Worm (Caenorhabditis elegans) whole organism, dauer: ENCODE results near the gene wago-5.

Source experiments
- unc-62 ChIP-seq: sonication (generic microtip); optimal IDR thresholded peaks from 2 replicates; lab custom pipeline; 2017; ENCODE audit warnings: missing biosample characterization, missing genetic modification reagents, missing genetic modification characterization

The wago-5 gene

DNA sequence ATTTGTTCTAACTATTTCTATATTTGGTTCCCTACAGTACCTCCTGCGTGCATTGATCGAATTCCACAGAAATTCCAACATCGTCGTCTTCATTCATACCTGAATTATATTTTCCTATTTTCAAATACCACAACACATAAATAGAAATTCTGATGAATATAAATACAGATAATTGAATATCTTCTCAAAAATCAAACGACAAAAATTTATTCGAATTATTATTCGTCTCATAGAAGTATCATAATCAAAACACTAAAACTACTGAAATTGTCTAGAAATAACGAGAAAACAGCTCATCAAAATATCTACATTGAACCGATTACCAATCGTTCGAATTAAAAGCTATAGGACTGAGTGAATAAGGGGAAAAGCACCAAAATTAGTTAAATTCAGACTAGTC, 17.9 kb upstream of the wago-5 start, which contains the start of gene gtap-1:
gtap-1 (minus strand) TSS at position 101 of the 400 bp plus-strand sequence.
- no peak for TF ChIP-seq unc-62 (GFP tag; lab: Kevin White, UChicago)

DNA sequence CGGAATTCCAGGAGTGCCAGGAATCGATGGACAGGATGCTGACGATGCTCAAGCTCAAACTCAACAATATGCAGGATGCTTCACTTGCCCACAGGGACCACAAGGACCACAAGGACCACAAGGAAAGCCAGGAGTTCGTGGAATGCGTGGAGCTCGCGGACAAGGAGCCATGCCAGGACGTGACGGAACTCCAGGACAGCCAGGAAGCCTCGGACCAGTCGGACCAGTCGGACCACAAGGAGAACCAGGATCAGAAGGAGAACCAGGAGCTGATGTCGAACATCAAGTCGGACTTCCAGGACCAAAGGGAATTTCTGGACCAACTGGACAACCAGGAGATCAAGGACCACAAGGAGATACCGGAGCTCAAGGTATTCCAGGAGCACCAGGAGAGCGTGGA, 16.1 kb upstream of the wago-5 start:
- no peak for TF ChIP-seq unc-62 (GFP tag; lab: Kevin White, UChicago)

DNA sequence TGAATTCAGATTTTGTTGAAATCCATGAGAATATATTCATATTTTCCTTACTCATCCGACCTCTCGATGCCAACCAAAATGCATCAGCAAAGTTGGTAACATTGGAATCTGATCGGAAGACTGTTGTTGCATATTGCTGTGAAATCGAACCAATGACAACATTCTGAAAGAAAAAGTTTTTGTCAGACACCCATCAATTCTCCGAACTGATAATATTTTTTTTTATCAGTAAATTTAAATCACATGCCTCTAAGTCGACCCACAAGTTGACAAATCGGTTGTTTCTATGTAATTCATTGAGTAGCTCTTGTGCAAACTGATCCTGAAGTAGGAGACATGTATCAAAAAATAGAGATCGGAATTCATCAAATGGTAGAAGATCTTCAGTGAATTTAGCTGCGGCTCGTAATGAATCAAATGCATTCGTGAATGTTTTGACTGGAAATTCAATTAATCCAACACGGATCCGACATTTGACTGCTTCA, 14.7 kb upstream of the wago-5 start, which contains the start of gene col-74:
col-74 (plus strand) TSS at position 435 of the 485 bp plus-strand sequence.
- TF ChIP-seq unc-62 (GFP tag; lab: Kevin White, UChicago) = no peak

DNA sequence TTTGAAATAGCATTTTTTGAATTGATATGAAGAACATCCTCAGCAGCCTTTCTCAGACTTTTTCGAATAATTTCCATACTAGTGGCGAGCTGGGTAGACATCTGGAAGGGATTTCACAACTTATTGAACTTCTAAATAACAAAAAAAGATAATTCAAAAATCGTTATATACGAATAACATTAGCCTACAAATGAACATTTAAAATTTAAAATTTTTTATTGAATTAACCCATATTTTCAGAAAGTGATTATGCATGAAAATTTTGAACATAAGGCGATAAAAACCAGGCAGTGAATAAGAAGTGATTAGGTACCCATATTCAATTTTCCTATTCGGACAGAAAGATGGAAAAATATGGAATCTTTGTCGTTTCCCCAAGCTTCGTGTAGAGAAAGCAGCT, 13.2 kb upstream of the wago-5 start, which contains the start of gene ZK1248.11:
ZK1248.11 (minus strand) TSS at position 101 of the 400 bp plus-strand sequence.
- no peak for TF ChIP-seq unc-62 (GFP tag; lab: Kevin White, UChicago)

DNA sequence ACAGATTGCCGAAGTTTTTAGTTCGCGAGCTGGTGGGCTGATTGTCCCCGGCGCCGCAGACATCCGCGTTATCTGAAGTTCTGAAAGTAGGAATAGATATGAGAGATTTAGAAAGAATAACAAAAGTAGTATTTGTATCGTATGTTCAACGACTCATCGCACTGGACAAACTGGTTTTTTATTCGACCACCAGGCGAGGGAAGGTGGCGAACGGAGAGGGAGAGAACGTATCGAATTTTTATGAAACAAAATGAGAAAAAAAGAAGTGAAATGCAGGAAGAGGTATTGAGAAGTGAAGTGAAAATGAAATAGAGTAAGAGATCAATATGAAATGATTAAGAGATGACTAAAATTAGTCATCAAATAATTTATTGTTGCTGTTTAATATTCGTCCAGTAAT, 12.1 kb upstream of the wago-5 start, which contains the start of gene tbc-2:
tbc-2 (minus strand) TSS at position 80 of the 400 bp plus-strand sequence.
- no peak for TF ChIP-seq unc-62 (GFP tag; lab: Kevin White, UChicago)

DNA sequence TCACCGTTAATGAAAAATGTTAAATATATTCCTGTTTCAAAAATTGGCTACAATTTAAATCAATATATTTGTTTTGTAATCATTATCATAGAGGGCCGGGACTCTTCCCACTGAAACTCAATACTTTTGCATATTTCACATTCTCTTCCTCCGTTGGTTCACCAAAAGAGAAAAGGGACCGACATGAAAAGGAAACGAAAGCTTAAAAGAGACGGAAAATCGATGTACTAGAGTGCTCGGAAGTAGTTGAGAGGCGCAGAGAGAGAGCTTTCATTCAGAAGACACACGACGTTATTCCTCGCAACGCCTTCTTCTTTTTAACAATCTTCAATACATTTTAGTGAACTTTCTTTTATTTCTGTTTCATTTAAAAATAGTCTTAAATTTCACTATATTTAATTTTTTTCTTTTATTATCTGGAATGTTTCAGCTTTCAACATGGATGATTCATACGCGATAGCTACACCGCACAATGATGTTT, 5.0 kb upstream of the wago-5 start, which contains the start of gene ehs-1:
ehs-1 (plus strand) TSS at position 431 of the 481 bp plus-strand sequence.
- no peak for TF ChIP-seq unc-62 (GFP tag; lab: Kevin White, UChicago)

DNA sequence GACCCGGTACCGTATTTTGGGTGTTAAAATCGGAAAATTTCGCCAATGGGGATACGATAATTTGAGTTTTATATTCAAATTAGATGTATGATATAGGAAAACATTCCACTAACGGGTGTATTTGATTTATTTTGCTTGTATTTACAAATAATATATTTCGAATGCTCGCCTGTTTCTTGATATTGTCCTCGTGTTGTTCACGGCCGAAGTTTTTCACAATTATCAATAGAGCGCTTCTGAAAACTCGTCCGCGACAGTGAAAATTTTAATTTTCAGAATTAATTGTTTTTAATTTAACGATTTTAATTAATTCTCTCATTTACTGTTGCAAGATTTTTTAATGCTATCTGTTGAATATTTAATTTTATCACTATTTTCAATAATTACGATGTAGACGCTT, 4.4 kb upstream of the wago-5 start:
- no peak for TF ChIP-seq unc-62 (GFP tag; lab: Kevin White, UChicago)

DNA sequence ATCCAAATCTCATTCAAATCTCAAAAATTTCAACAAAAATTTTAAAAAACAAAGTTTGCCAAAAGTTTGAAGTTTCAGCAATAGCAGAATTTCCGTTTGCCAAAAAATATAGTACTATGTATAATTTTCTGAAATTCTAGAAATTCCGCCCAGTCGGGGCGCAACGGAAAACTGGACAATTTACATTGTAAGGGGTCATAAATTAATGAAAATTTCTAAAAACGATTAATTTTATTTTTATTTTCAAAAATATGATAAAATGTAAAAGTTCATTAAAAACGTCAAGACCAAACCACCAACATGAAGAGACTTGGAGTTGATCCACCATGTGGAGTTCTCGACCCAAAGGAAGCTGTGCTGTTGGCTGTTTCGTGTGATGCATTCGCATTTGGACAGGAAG, 3.0 kb upstream of the wago-5 start, which contains the start of gene ZK1248.4:
ZK1248.4 (plus strand) TSS at position 301 of the 400 bp plus-strand sequence.
- TF ChIP-seq unc-62 (GFP tag; lab: Kevin White, UChicago) = no peak

DNA sequence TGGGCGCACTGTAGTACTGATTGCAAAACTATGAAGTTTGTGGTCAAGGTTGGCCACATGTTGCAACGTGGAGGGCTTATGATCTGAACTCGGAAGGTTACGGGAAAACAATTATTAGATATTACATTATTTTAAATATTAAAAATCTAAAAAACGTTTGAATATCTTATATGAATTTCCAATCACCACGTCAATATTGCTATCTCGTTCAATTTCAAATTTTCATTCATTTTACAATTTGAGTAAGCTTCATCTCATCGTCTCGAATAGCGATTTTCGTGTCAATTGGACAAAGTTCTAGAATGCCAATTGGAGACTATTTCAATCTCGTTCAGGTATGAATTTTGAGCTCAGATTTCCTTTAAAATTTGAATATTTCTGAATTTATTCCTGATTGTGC, 1.1 kb upstream of the wago-5 start, which contains the start of gene ZK1248.20:
ZK1248.20 (plus strand) TSS at position 301 of the 400 bp plus-strand sequence.
- no peak for TF ChIP-seq unc-62 (GFP tag; lab: Kevin White, UChicago)

DNA sequence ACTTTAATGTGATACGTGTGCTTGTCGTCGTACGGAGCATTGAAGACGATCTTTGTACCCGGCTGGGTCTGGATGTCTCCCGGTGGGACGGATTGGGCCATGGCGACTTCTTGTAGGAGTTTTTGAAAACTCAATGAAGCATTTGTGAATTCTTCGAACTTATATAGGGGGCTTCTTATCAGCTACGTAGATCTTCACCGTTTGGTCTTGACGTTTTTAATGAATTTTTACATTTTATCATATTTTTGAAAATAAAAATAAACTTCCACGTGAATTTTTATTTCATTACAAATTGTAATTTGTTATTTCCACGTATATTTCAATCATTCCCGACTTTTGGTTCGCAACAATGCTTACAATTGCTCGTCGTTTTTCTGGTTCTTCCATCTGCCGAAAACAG, 5.1 kb downstream of the wago-5 start, which contains the start of the genes msp-64 and ZK1248.5:
msp-64 (minus strand) TSS at position 101 of the 400 bp plus-strand sequence.
ZK1248.5 (plus strand) TSS at position 285 of the 400 bp plus-strand sequence.
- no peak for TF ChIP-seq unc-62 (GFP tag; lab: Kevin White, UChicago)

DNA sequence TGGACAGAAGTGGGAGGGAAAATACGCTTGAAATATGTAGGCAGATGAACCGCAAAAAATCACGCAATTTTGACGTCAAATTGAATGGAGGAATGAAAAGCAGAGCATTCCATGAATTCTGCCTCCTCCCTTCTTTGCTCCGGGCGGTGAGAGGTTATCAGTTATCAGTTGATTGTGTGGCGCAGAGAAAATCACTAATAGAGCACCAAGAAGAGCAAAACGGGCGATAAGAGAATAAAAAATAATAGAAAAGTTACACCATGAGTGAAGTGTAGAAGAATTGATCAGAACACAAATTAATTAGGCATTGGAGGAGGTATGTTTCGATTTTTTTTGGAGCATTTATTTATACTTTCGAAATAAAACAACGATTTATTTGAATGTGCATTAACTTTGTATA, 8.7 kb downstream of the wago-5 start:
- no peak for TF ChIP-seq unc-62 (GFP tag; lab: Kevin White, UChicago)

DNA sequence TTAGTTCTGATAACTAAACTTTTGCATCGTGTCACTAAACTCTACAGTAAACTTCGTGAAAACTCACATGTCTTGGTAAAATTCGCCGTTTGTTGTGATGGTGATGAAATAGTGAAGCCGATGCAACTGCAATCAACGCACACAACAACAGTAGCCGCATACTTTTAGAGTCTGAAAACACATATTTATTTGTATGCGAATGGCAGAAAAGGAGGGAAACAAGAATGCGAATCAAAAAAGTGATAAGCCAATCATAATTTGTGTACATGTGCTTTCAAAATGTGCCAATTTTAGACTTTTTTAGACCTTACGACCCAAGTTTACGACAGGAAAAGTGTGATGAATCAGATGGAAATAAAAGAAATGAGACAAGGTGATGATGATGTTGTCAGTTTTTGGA, 10.0 kb downstream of the wago-5 start, which contains the start of gene K05F1.10:
K05F1.10 (minus strand) TSS at position 171 of the 400 bp plus-strand sequence.
- TF ChIP-seq unc-62 (GFP tag; lab: Kevin White, UChicago) = no peak

DNA sequence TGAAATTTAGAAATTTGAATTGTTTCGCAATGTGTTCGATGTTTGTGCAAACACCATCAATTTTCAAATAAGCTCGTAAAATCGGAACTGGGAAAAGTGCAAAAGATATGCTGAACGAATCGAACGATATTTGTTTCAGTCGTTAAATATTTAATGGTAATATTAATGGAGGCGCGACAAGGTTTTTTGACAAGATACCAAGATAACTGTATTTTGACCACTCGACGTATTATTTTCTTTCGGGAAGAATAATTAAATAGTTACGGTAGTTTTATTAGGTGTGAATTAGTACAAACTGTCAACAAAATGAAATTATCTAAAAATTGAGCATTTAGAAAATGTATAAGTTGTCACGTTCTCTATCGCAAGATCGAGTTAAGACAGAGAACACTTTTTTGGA, 11.0 kb downstream of the wago-5 start:
- no peak for TF ChIP-seq unc-62 (GFP tag; lab: Kevin White, UChicago)

DNA sequence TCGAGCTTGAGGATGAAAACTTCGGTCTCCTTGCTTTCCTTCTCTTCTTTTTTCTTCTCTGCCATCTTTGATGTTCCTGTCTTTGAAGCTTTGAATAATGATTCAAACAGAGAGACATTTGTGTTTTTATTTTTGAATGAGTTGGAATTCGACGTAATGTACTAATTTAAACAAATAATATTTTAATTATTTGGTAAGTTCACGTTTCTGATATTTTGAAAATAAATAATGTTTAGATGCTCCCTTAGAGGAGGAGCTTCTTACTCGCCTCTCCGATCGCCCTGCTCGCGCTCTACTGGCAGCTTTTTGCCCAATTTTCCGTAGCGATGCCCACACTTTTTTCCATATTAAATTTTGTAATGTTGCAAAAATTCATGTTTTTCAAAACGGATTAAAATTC, 14.2 kb downstream of the wago-5 start, which contains the start of the genes K05F1.9 and K05F1.1:
K05F1.9 (minus strand) TSS at position 101 of the 400 bp plus-strand sequence.
K05F1.1 (plus strand) TSS at position 308 of the 400 bp plus-strand sequence.
- no peak for TF ChIP-seq unc-62 (GFP tag; lab: Kevin White, UChicago)

DNA sequence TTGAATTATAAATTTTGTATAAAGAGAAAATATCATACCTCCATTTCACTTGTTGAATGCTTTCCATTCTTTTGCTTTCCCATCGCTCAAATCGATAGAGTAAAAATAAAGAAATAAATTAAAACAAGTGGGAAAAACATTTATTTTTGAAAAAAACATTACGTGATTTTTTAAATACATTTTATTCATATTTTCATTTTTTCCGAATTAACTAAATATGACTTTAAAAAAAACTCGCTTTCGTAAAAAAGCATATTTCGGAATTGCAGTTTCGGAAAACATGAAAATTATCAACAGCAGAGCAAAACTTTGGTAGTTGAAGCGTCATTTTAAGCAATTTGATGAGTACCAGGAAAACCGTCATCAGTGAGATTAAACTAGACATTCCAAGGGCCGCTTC, 15.7 kb downstream of the wago-5 start, which contains the start of gene K05F1.8:
K05F1.8 (minus strand) TSS at position 101 of the 400 bp plus-strand sequence.
- TF ChIP-seq unc-62 (GFP tag; lab: Kevin White, UChicago) = no peak

DNA sequence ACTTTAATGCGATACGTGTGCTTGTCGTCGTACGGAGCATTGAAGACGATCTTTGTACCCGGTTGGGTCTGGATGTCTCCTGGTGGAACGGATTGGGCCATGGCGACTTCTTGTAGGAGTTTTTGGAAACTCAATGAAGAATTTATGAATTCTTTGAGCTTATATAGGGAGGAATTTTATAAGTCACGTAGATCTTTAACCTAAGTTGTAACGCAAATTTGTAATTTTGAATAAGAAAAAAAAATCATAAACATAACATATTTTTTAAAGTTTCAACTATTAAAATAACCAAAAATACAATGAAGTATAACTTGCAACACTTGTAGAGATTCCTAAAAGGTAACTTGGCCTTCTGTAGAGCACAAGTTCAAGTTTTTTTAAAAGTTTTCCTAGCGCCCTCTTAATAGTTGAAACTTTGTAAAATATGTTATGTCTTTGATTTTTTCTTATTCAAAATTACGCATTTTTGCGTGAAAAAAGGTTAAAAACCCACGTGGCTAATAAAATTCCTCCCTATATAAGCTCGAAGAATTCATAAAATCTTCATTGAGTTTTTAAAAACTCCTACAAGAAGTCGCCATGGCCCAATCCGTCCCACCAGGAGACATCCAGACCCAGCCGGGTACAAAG, 17.8 kb downstream of the wago-5 start, which contains the start of the genes msp-63 and msp-142:
msp-63 (minus strand) TSS at position 101 of the 630 bp plus-strand sequence.
msp-142 (plus strand) TSS at position 580 of the 630 bp plus-strand sequence.
- TF ChIP-seq unc-62 (GFP tag; lab: Kevin White, UChicago) = no peak
